Fruit fly (Drosophila melanogaster) whole organism, adult: ENCODE data around the gene Larp4B.

Experiments used
- CG11617 ChIP-seq: fragments of 200-800 bp; sonication (Bioruptor generic); optimal IDR thresholded peaks from 2 replicates; lab custom pipeline; 2017; ENCODE audit warnings: mild to moderate bottlenecking, missing biosample characterization, missing genetic modification reagents, missing genetic modification characterization
- CG7101 ChIP-seq: fragments of 200-800 bp; sonication (Bioruptor generic); optimal IDR thresholded peaks from 2 replicates; lab custom pipeline; 2018; ENCODE audit warnings: missing biosample characterization, mild to moderate bottlenecking, missing genetic modification characterization, moderate library complexity
- Clk ChIP-seq: fragments of 200-800 bp; sonication (Bioruptor generic); optimal IDR thresholded peaks from 2 replicates; lab custom pipeline; 2017; ENCODE audit warnings: missing biosample characterization, missing genetic modification characterization
- Crg-1 ChIP-seq: fragments of 200-800 bp; sonication (Bioruptor generic); optimal IDR thresholded peaks from 2 replicates; lab custom pipeline; 2016; ENCODE audit warnings: missing biosample characterization, missing genetic modification characterization
- Mnt ChIP-seq: fragments of 200-800 bp; sonication (Bioruptor generic); optimal IDR thresholded peaks from 2 replicates; lab custom pipeline; 2016; ENCODE audit warnings: missing biosample characterization, mild to moderate bottlenecking, missing genetic modification characterization
- cic ChIP-seq: fragments of 200-800 bp; sonication (Bioruptor generic); optimal IDR thresholded peaks from 2 replicates; lab custom pipeline; 2017; ENCODE audit warnings: missing biosample characterization, mild to moderate bottlenecking, missing genetic modification characterization, moderate library complexity
- cnc ChIP-seq, 2 experiments: fragments of >200 bp; optimal IDR thresholded peaks; 2 replicates each; lab custom pipeline; 2017
- kay ChIP-seq: fragments of 200-800 bp; sonication (Bioruptor generic); peaks from one replicate; lab custom pipeline; 2016; ENCODE audit warnings: missing biosample characterization, missing genetic modification characterization, borderline replicate concordance
- pad ChIP-seq: fragments of 200-800 bp; sonication (Bioruptor generic); optimal IDR thresholded peaks from 3 replicates; lab custom pipeline; 2017; ENCODE audit warnings: missing biosample characterization, missing genetic modification characterization, mild to moderate bottlenecking, moderate library complexity, missing genetic modification reagents
- tj ChIP-seq: fragments of 200-800 bp; sonication (Bioruptor generic); optimal IDR thresholded peaks from 3 replicates; lab custom pipeline; 2017; ENCODE audit warnings: missing biosample characterization, mild to moderate bottlenecking, missing genetic modification characterization, moderate library complexity

dm6 chr3L:3218859-3219258 lies 5.8 kb upstream of the Larp4B start, which contains the start of the genes hob and nSMase:
- peak; percentile 33 for TF ChIP-seq CG7101 (tag; lab: Kevin White, UChicago)
- TF ChIP-seq Crg-1 (GFP tag; lab: Kevin White, UChicago): no peak
- peak; percentile 47 for TF ChIP-seq cic (GFP tag; lab: Kevin White, UChicago)
- peak; percentile 60 for TF ChIP-seq Mnt (GFP tag; lab: Kevin White, UChicago)
- TF ChIP-seq tj (GFP tag; lab: Kevin White, UChicago): peak; percentile 8
- no peak for TF ChIP-seq kay (GFP tag; lab: Kevin White, UChicago)
- TF ChIP-seq CG11617: peak; percentile 37
- TF ChIP-seq pad: peak; percentile 4
- no peak for TF ChIP-seq Clk (GFP tag; lab: Kevin White, UChicago)
- no peak for TF ChIP-seq cnc (optimal IDR thresholded peaks at IDR 0.05; lab: Kevin White, UChicago)
